Worm (Caenorhabditis elegans) whole organism, L4 larva: ENCODE results near the gene ZC84.6.

ENCODE experiments used
- F10B5.3 ChIP-seq: sonication (generic microtip); optimal IDR thresholded peaks from 2 replicates; lab custom pipeline; 2016; ENCODE audit warnings: mild to moderate bottlenecking, missing genetic modification characterization, missing compliant biosample characterization
- F26F4.8 ChIP-seq: fragments of 200-800 bp; sonication (Bioruptor generic); conservative IDR thresholded peaks from 2 replicates; pipeline ENCODE4 v1.3.6; 2022; ENCODE audit warnings: missing genetic modification characterization, missing compliant biosample characterization
- F37D6.2 ChIP-seq: sonication (generic microtip); optimal IDR thresholded peaks from 2 replicates; lab custom pipeline; 2016; ENCODE audit warnings: mild to moderate bottlenecking, missing genetic modification characterization, missing compliant biosample characterization
- F44E2.7 ChIP-seq: fragments of 200-800 bp; sonication (Bioruptor generic); IDR thresholded peaks from 2 replicates; pipeline ENCODE4 v2.1.2; 2022; ENCODE audit warnings: missing genetic modification characterization, missing compliant biosample characterization
- F49E8.2 ChIP-seq: sonication (generic microtip); optimal IDR thresholded peaks from 2 replicates; lab custom pipeline; 2016; ENCODE audit warnings: missing compliant biosample characterization, mild to moderate bottlenecking, missing genetic modification characterization, borderline replicate concordance
- R02D3.7 ChIP-seq: fragments of 150-350 bp; sonication (generic microtip); optimal IDR thresholded peaks from 3 replicates; lab custom pipeline; 2014; ENCODE audit warnings: missing biosample characterization, missing genetic modification characterization
- Y105C5A.15 ChIP-seq: fragments of 200-800 bp; sonication (Bioruptor generic); IDR thresholded peaks from 2 replicates; pipeline ENCODE4 v1.3.6; 2022; ENCODE audit warnings: missing genetic modification characterization, missing compliant biosample characterization
- Y48G9A.11 ChIP-seq: fragments of 200-800 bp; sonication (Bioruptor generic); IDR thresholded peaks from 2 replicates; pipeline ENCODE4 v1.3.6; 2022; ENCODE audit warnings: missing genetic modification reagents, missing genetic modification characterization, missing compliant biosample characterization
- Y5F2A.4 ChIP-seq: fragments of 200-800 bp; sonication (Bioruptor generic); optimal IDR thresholded peaks from 2 replicates; lab custom pipeline; 2018; ENCODE audit warnings: mild to moderate bottlenecking, missing genetic modification characterization, missing compliant biosample characterization
- ZK546.5 ChIP-seq, 2 experiments: sonication (generic microtip); optimal IDR thresholded peaks; 2 replicates each; lab custom pipeline; 2017; ENCODE audit warnings: missing biosample characterization in 2 of 2, missing genetic modification characterization in 2 of 2
- aha-1 ChIP-seq: fragments of 150-350 bp; peaks from one replicate; lab custom pipeline; 2014; ENCODE audit warnings: missing biosample characterization, missing genetic modification characterization
- ama-1 ChIP-seq: fragments of 150-350 bp; optimal IDR thresholded peaks from 2 replicates; lab custom pipeline; 2014; ENCODE audit warnings: inconsistent platforms, mixed read lengths
- arid-1 ChIP-seq: fragments of 200-800 bp; sonication (Bioruptor generic); conservative IDR thresholded peaks from 2 replicates; pipeline ENCODE4 v1.3.6; 2022; ENCODE audit warnings: missing genetic modification reagents, missing genetic modification characterization, missing compliant biosample characterization
- ceh-32 ChIP-seq: sonication (generic microtip); optimal IDR thresholded peaks from 2 replicates; lab custom pipeline; 2016; ENCODE audit warnings: mild to moderate bottlenecking, missing genetic modification characterization, missing compliant biosample characterization; ENCODE audit not compliant: poor library complexity
- ceh-82 ChIP-seq: sonication (generic microtip); optimal IDR thresholded peaks from 2 replicates; lab custom pipeline; 2017; ENCODE audit warnings: missing biosample characterization, missing genetic modification characterization
- daf-16 ChIP-seq, 3 experiments: sonication (generic microtip); optimal IDR thresholded peaks; 2 replicates each; lab custom pipeline; 2016 to 2017; ENCODE audit warnings: missing genetic modification characterization in 3 of 3, missing genetic modification reagents in 3 of 3, mild to moderate bottlenecking in 2 of 3, missing compliant biosample characterization in 2 of 3, missing biosample characterization in 1 of 3, moderate library complexity in 1 of 3
- daf-19 ChIP-seq: fragments of 200-800 bp; sonication (Bioruptor generic); conservative IDR thresholded peaks from 2 replicates; pipeline ENCODE4 v1.3.6; 2022; ENCODE audit warnings: missing genetic modification characterization, missing compliant biosample characterization
- dmd-8 ChIP-seq: fragments of 200-800 bp; sonication (Bioruptor generic); IDR thresholded peaks from 2 replicates; pipeline ENCODE4 v1.3.6; 2022; ENCODE audit warnings: missing genetic modification characterization, missing compliant biosample characterization
- dpl-1 ChIP-seq: fragments of 150-350 bp; optimal IDR thresholded peaks from 2 replicates; lab custom pipeline; 2014; ENCODE audit warnings: missing biosample characterization, missing genetic modification reagents, missing genetic modification characterization
- fos-1 ChIP-seq: fragments of 150-350 bp; optimal IDR thresholded peaks from 2 replicates; lab custom pipeline; 2014; ENCODE audit warnings: missing biosample characterization, missing genetic modification characterization
- gei-8 ChIP-seq: fragments of 200-800 bp; sonication (Bioruptor generic); optimal IDR thresholded peaks from 2 replicates; lab custom pipeline; 2018; ENCODE audit warnings: mild to moderate bottlenecking, missing genetic modification characterization, missing compliant biosample characterization
- hif-1 ChIP-seq, 2 experiments: sonication (generic microtip); optimal IDR thresholded peaks; 2 replicates each; lab custom pipeline; 2016 to 2017; ENCODE audit warnings: missing compliant biosample characterization in 2 of 2, missing genetic modification characterization in 2 of 2, missing genetic modification reagents in 2 of 2, missing genotype in 2 of 2, mild to moderate bottlenecking in 1 of 2
- hlh-30 ChIP-seq: sonication (generic microtip); optimal IDR thresholded peaks from 2 replicates; lab custom pipeline; 2017; ENCODE audit warnings: antibody characterized with exemption, mild to moderate bottlenecking, missing genetic modification characterization, missing compliant biosample characterization; ENCODE audit not compliant: insufficient read depth
- lim-7 ChIP-seq: fragments of 200-800 bp; sonication (Bioruptor generic); IDR thresholded peaks from 2 replicates; pipeline ENCODE4 v1.3.6; 2022; ENCODE audit warnings: missing genetic modification characterization, missing compliant biosample characterization
- lin-29 ChIP-seq: fragments of 200-800 bp; sonication (Bioruptor generic); IDR thresholded peaks from 2 replicates; pipeline ENCODE4 v1.3.6; 2022; ENCODE audit warnings: missing genetic modification reagents, missing genetic modification characterization, missing compliant biosample characterization
- lsy-2 ChIP-seq, 2 experiments: fragments of 150-350 bp in 1 of 2; sonication (generic microtip) in 1 of 2; optimal IDR thresholded peaks; 2 replicates each; lab custom pipeline; 2014 to 2017; ENCODE audit warnings: missing biosample characterization in 2 of 2, missing genetic modification characterization in 2 of 2
- madf-5 ChIP-seq, 2 experiments: fragments of 200-800 bp; sonication (Bioruptor generic); IDR thresholded peaks; 2 replicates each; pipeline ENCODE4 v1.3.6; 2022; ENCODE audit warnings: missing compliant biosample characterization in 2 of 2, missing genetic modification characterization in 2 of 2
- mdl-1 ChIP-seq, 2 experiments: fragments of 150-350 bp in 1 of 2; sonication (generic microtip) in 1 of 2; optimal IDR thresholded peaks; 2 replicates each; lab custom pipeline; 2014 to 2017; ENCODE audit warnings: missing biosample characterization in 2 of 2, missing genetic modification characterization in 2 of 2
- mes-2 ChIP-seq: sonication (generic microtip); optimal IDR thresholded peaks from 2 replicates; lab custom pipeline; 2016; ENCODE audit warnings: missing genotype, mild to moderate bottlenecking, missing genetic modification characterization, missing compliant biosample characterization; ENCODE audit not compliant: poor library complexity, severe bottlenecking
- nhr-11 ChIP-seq: fragments of 150-350 bp; optimal IDR thresholded peaks from 2 replicates; lab custom pipeline; 2014; ENCODE audit warnings: missing biosample characterization, missing genetic modification characterization
- nhr-237 ChIP-seq: sonication (generic microtip); optimal IDR thresholded peaks from 2 replicates; lab custom pipeline; 2017; ENCODE audit warnings: missing biosample characterization, missing genetic modification characterization
- nhr-42 ChIP-seq: fragments of 200-800 bp; sonication (Bioruptor generic); IDR thresholded peaks from 2 replicates; pipeline ENCODE4 v1.3.6; 2022; ENCODE audit warnings: missing genetic modification characterization, missing compliant biosample characterization
- nhr-6 ChIP-seq: fragments of 150-350 bp; optimal IDR thresholded peaks from 2 replicates; lab custom pipeline; 2014; ENCODE audit warnings: missing biosample characterization, missing genetic modification characterization
- nhr-76 ChIP-seq: fragments of 150-350 bp; optimal IDR thresholded peaks from 2 replicates; lab custom pipeline; 2014; ENCODE audit warnings: missing biosample characterization, missing genetic modification characterization
- rbr-2 ChIP-seq: sonication (generic microtip); optimal IDR thresholded peaks from 2 replicates; lab custom pipeline; 2016; ENCODE audit warnings: missing genotype, missing genetic modification characterization, missing compliant biosample characterization
- saeg-2 ChIP-seq: fragments of 200-800 bp; sonication (Bioruptor generic); IDR thresholded peaks from 2 replicates; pipeline ENCODE4 v1.3.6; 2022; ENCODE audit warnings: missing genetic modification reagents, missing genetic modification characterization, missing compliant biosample characterization
- set-16 ChIP-seq: fragments of 200-800 bp; sonication (Bioruptor generic); IDR thresholded peaks from 2 replicates; pipeline ENCODE4 v1.3.6; 2022; ENCODE audit warnings: missing genetic modification reagents, missing genetic modification characterization, missing compliant biosample characterization
- snpc-1.2 ChIP-seq: fragments of 200-800 bp; sonication (Bioruptor generic); IDR thresholded peaks from 2 replicates; pipeline ENCODE4 v1.3.6; 2022; ENCODE audit warnings: missing genetic modification reagents, missing genetic modification characterization, missing compliant biosample characterization
- spr-1 ChIP-seq: sonication (generic microtip); optimal IDR thresholded peaks from 2 replicates; lab custom pipeline; 2016; ENCODE audit warnings: mild to moderate bottlenecking, missing genetic modification characterization, missing compliant biosample characterization
- vab-7 ChIP-seq: fragments of 200-800 bp; sonication (Bioruptor generic); IDR thresholded peaks from 2 replicates; pipeline ENCODE4 v1.3.6; 2022; ENCODE audit warnings: missing genetic modification reagents, missing genetic modification characterization, missing compliant biosample characterization
- ztf-11 ChIP-seq: fragments of 150-350 bp; optimal IDR thresholded peaks from 2 replicates; lab custom pipeline; 2014; ENCODE audit warnings: missing biosample characterization, missing genetic modification characterization

The ZC84.6 gene

DNA sequence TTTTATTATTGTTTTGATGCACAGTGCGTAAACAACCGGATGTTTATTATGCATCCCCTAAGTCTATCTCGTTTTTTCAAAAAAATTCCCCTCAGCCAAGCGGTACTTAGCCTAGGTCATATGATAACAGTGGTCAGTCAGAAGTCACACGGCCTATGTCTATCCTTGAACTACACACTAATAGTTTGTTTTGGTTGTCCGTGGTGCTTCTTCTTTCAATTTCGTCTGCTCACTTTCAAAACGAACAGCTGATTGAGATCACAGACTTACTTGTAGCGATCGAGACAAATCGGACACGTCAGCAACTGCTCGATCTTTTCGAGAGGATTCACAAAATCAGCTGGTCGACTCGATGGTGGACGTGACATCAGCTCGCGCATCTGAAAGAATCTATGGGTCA is 46.6 kb downstream of the ZC84.6 start:
- TF ChIP-seq nhr-6 (tag; lab: Kevin White, UChicago) = no peak
- no peak for TF ChIP-seq nhr-76
- TF ChIP-seq hlh-30 = peak; percentile 27
- no peak for TF ChIP-seq nhr-237
- no peak for TF ChIP-seq F10B5.3
- peak; percentile 17 for TF ChIP-seq nhr-11
- no peak for TF ChIP-seq lsy-2 (tag; optimal IDR thresholded peaks at IDR 0.05; lab: Kevin White, UChicago)
- TF ChIP-seq daf-16 (GFP tag; optimal IDR thresholded peaks at IDR 0.05; lab: Kevin White, UChicago) = peak in 1 of 2 experiments; percentile 9
- TF ChIP-seq daf-16 (tag; optimal IDR thresholded peaks at IDR 0.05; lab: Kevin White, UChicago) = no peak
- TF ChIP-seq rbr-2 (tag; lab: Kevin White, UChicago) = no peak
- TF ChIP-seq ceh-82 = no peak
- no peak for TF ChIP-seq gei-8 (GFP tag; lab: Kevin White, UChicago)
- TF ChIP-seq Y105C5A.15 (GFP tag; lab: Robert Waterston, UW) = no peak
- no peak for TF ChIP-seq R02D3.7 (tag; lab: Kevin White, UChicago)

ce11 chrIII:9151782-9152181 is 47.7 kb downstream of the ZC84.6 start:
- TF ChIP-seq aha-1 (peak; percentile 19), ztf-11 (tag; lab: Kevin White, UChicago) (no peak)

ce11 chrIII:9149132-9149531 is 50.4 kb downstream of the ZC84.6 start:
- TF ChIP-seq aha-1 (peak; percentile 90), arid-1 (GFP tag; lab: Robert Waterston, UW) (no peak)
- TF ChIP-seq, all 104 proteins: peak for 1

- TF ChIP-seq vab-7 (no peak), madf-5 (GFP tag; IDR thresholded peaks at IDR 0.05; lab: Robert Waterston, UW) (no peak), snpc-1.2 (GFP tag; lab: Robert Waterston, UW) (no peak), daf-19 (GFP tag; lab: Robert Waterston, UW) (no peak), hlh-30 (no peak), dmd-8 (GFP tag; lab: Robert Waterston, UW) (no peak), ama-1 (lab: Kevin White, UChicago) (no peak), ZK546.5 (tag; optimal IDR thresholded peaks at IDR 0.05; lab: Kevin White, UChicago) (no peak), lim-7 (no peak)
Measured at ce11 chrIII:9145765-9146164, 53.7 kb downstream of the ZC84.6 start, which contains the start of gene ZK512.8. ZK512.8 (plus strand) TSS chrIII:9146065.

DNA sequence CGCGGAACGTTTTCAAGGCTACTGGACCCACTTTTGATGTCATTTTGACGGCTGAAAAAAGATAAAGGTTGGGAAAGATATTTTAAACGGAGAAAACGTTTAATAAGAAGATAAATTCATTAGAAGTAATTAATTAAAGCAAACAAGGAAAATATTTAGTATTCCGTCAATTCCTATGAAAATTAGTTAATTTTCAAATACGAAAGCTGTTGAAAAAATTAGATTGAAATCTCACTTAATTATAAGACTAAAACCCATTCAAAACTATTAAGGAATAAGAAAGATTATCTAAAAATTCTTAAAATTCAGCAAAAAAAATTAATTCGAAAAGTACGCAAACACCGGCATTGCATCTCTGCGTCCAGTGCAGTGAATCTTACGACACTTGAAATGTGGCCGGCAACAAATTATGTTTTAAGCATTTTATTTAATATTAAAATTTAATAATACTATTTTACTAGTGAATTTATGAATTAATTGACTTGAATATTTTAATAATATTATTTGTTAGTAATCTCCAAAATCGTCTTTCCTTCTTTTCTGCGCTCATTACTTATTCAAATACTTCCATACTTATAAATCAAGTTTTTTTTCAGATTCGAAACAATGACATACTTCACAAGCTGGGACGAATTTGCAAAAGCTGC is 54.6 kb downstream of the ZC84.6 start, which contains the start of the genes ZK512.2 and ZK512.4:
Gene ZK512.2 (minus strand): TSS at position 51 of the 647 bp plus-strand sequence.
Gene ZK512.4 (plus strand): TSS at position 597 of the 647 bp plus-strand sequence.
- TF ChIP-seq mes-2 (peak; percentile 60), hlh-30 (peak; percentile 10), dpl-1 (GFP tag; lab: Kevin White, UChicago) (peak; percentile 41), lsy-2 (tag; optimal IDR thresholded peaks at IDR 0.05; lab: Kevin White, UChicago) (peak in 1 of 2 experiments; percentile 57), nhr-42 (no peak)

DNA sequence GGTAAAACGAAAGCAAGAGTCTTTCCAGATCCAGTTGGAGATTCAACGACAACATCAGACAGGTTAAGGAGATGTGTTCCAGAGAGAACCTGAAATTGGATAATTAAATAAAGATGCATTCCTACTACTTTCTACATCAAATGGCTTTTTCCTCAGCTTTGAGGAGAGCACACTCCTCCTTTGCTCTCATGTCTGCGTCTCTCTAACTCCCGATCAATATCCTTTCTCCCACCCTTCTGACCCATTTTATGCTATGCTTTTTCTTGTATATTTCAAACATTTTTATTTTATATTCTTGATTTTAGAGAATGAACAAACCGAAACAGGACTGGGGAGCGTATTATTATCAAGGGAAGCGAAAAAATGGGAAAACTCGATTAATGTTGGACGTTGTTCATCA is 55.6 kb downstream of the ZC84.6 start, which contains the start of gene ZK512.11:
Gene ZK512.11 (plus strand): TSS at position 301 of the 400 bp plus-strand sequence.
- TF ChIP-seq dmd-8 (GFP tag; lab: Robert Waterston, UW) (no peak), nhr-42 (no peak), lin-29 (GFP tag; lab: Robert Waterston, UW) (no peak), F37D6.2 (tag; lab: Kevin White, UChicago) (no peak), lsy-2 (tag; optimal IDR thresholded peaks at IDR 0.05; lab: Kevin White, UChicago) (no peak), saeg-2 (GFP tag; lab: Robert Waterston, UW) (no peak), hif-1 (tag; optimal IDR thresholded peaks at IDR 0.05; lab: Kevin White, UChicago) (no peak), mdl-1 (tag; optimal IDR thresholded peaks at IDR 0.05; lab: Kevin White, UChicago) (no peak), fos-1 (tag; lab: Kevin White, UChicago) (no peak), nhr-11 (no peak), F49E8.2 (tag; lab: Kevin White, UChicago) (no peak), ceh-32 (tag; lab: Kevin White, UChicago) (no peak), spr-1 (tag; lab: Kevin White, UChicago) (no peak), F26F4.8 (GFP tag; lab: Robert Waterston, UW) (no peak), Y5F2A.4 (no peak), snpc-1.2 (GFP tag; lab: Robert Waterston, UW) (no peak), Y48G9A.11 (GFP tag; lab: Robert Waterston, UW) (no peak), set-16 (no peak), F44E2.7 (GFP tag; lab: Robert Waterston, UW) (no peak)
